Worm (Caenorhabditis elegans): ENCODE data around the gene prx-13.

prx-13 gene

DNA sequence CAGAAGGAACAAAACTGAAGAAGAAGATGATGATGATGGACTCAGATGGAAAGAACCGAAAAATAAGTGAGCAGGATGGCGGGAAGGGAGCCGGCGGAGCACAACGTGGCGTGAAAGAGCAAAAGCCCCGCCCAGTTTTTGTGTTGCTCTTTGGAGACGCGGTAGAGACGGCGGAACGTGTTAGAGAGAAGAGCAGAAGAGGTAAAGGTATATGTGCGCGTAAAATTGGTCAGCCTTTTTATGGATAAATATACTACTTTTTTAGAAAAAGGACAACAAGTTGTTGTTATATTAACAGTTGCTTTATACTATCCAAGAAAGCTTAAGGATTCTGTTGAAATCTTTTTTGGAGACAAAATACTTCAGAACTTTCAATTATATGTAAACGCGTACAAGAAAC lies 34.8 kb downstream of the prx-13 start, which contains the start of gene E04F6.10:
TSS of gene E04F6.10 (minus strand) at position 101 of the 400 bp plus-strand sequence.
- no peak for TF ChIP-seq aly-2 (tag; optimal IDR thresholded peaks at IDR 0.05)
- no peak for TF ChIP-seq fos-1 (tag; optimal IDR thresholded peaks at IDR 0.05)
- no peak for TF ChIP-seq eor-1 (tag; optimal IDR thresholded peaks at IDR 0.05)
- TF ChIP-seq fkh-2 (tag; optimal IDR thresholded peaks at IDR 0.05): no peak
- no peak for TF ChIP-seq hmg-11 (tag; optimal IDR thresholded peaks at IDR 0.05)
- no peak for TF ChIP-seq zag-1 (tag; optimal IDR thresholded peaks at IDR 0.05)
- TF ChIP-seq elt-1 (tag; optimal IDR thresholded peaks at IDR 0.05): no peak
- TF ChIP-seq nhr-43 (tag; optimal IDR thresholded peaks at IDR 0.05; ENCODE audit: poor library complexity, severe bottlenecking): no peak

DNA sequence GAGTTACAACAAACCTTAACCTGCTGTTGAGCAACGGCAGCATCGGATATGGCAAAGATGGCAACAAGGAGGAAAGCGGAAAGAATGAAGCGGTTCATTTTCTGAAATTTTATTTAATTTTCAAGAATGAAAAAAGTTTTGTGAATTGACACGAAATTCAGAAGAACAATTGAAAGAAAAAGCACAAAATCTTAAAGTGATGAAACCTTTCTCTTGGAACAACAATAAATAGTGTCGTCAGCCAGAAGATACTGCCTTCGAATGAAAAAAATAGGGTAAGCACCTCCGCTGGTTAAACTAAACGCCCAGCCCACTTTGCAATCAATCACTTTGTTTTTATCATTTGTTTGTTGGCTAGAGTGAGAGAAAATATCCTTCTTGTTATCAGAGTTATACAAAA lies 39.8 kb downstream of the prx-13 start, which contains the start of gene E04F6.9:
TSS of gene E04F6.9 (minus strand) at position 101 of the 400 bp plus-strand sequence.
- TF ChIP-seq lin-39 (tag; optimal IDR thresholded peaks at IDR 0.05) (peak; percentile 1), nhr-67 (tag; optimal IDR thresholded peaks at IDR 0.05) (no peak)

DNA sequence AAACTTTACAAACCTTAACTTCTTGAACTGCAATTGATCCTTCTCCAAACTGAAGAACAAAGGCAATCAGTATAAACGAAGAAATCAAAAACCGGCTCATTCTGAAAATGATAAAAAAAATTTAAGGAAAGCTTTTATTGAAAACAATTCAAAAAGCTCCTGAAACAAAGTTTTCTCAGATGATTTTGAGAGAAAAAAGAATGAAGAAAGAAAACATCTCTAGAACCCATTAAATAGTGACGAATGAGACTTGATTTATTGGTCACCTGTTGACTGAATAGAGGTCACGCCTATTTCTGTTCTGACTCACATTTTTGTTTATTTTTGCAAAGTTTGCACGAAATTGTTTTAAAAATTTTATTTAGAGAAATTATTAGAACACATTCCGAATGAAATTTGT lies 40.5 kb downstream of the prx-13 start, which contains the start of gene E04F6.8:
TSS of gene E04F6.8 (minus strand) at position 101 of the 400 bp plus-strand sequence.
- TF ChIP-seq hmg-11 (tag; optimal IDR thresholded peaks at IDR 0.05): no peak
- TF ChIP-seq nhr-67 (tag; optimal IDR thresholded peaks at IDR 0.05): no peak
- peak; percentile 82 for TF ChIP-seq egl-5 (tag; optimal IDR thresholded peaks at IDR 0.05)
- no peak for TF ChIP-seq mml-1 (tag; optimal IDR thresholded peaks at IDR 0.05)

DNA sequence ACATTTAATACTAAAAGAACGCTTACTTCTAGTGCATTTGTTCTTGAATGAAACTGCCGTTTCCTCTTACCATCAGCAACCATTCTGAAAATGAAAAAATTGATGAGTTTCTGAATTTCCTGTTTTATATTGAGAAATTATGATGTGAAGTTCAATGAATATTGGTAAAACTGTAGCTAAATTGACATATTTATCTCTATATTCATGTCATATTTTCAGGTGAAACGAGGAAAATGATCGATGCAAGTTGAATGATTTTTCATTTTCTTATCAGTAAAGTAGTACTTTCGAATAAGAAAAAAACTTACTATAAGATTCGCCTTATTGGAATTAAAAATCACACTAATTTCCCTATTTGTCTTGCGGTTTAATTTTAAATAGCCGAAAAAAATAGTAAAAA lies 41.6 kb downstream of the prx-13 start, which contains the start of gene E04F6.15:
TSS of gene E04F6.15 (minus strand) at position 101 of the 400 bp plus-strand sequence.
- TF ChIP-seq snpc-4 (tag; optimal IDR thresholded peaks at IDR 0.05): no peak
- no peak for TF ChIP-seq nhr-28 (tag; optimal IDR thresholded peaks at IDR 0.05)
- no peak for TF ChIP-seq ZK546.5 (tag; optimal IDR thresholded peaks at IDR 0.05)
- TF ChIP-seq zag-1 (tag; optimal IDR thresholded peaks at IDR 0.05): no peak
- TF ChIP-seq tbx-2 (tag; optimal IDR thresholded peaks at IDR 0.05): no peak
- TF ChIP-seq daf-12 (tag; optimal IDR thresholded peaks at IDR 0.05): no peak
- TF ChIP-seq nhr-67 (tag; optimal IDR thresholded peaks at IDR 0.05): no peak
- no peak for TF ChIP-seq egl-5 (tag; optimal IDR thresholded peaks at IDR 0.05)
- no peak for TF ChIP-seq fkh-10 (GFP tag; optimal IDR thresholded peaks at IDR 0.05)

DNA sequence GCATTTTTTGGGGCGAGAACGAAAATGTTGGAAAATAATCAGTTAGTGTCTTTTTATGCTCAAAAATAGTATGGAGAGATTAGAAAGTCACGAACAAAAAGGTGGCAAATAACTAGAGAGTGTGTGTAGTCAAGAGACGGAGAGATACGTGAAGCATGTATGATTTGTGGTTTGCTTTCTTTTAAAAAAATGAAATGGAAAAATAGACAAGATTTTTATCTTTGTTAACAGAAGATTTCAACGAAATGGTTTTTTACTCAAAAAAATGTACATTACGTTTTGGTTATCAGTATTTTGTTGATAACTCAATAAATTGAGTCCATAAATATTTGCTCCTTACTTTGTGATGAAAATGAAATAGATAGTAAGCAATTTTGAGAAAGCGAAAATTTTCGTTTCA lies 43.6 kb downstream of the prx-13 start, which contains the start of gene dhs-7:
TSS of gene dhs-7 (minus strand) at position 277 of the 400 bp plus-strand sequence.
- TF ChIP-seq elt-2 (tag; optimal IDR thresholded peaks at IDR 0.05): peak; percentile 67
- no peak for TF ChIP-seq snpc-4 (tag; optimal IDR thresholded peaks at IDR 0.05)

DNA sequence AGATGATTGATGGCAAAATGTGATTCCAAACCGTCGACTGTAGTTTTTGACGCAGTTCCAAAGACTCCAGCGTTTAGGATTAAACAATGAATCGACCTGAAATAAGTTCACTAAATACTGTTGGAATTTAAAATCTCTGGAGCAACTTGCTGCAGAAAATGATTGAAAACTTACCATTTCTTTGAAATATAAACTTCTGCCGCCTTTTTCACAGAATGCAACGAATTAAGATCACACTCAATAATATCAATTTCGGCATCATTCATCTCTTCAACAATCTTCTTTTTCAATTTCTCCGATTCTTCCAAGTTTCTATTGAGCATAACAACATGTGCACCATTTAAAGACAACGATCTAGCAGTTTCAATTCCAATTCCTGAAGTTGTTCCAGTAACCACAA lies 44.2 kb downstream of the prx-13 start:
- no peak for TF ChIP-seq ztf-11 (tag; optimal IDR thresholded peaks at IDR 0.05)
- TF ChIP-seq mml-1 (tag; optimal IDR thresholded peaks at IDR 0.05): no peak
- TF ChIP-seq hmg-11 (tag; optimal IDR thresholded peaks at IDR 0.05): no peak
- no peak for TF ChIP-seq lin-15B (tag; optimal IDR thresholded peaks at IDR 0.05)
- no peak for TF ChIP-seq nhr-23 (tag; optimal IDR thresholded peaks at IDR 0.05)
- no peak for TF ChIP-seq fkh-2 (tag; optimal IDR thresholded peaks at IDR 0.05)
- TF ChIP-seq daf-12 (tag; optimal IDR thresholded peaks at IDR 0.05): no peak
- TF ChIP-seq pqm-1 (tag; optimal IDR thresholded peaks at IDR 0.05): no peak
- no peak for TF ChIP-seq ztf-4 (tag; optimal IDR thresholded peaks at IDR 0.05)
- TF ChIP-seq pha-4 (tag; optimal IDR thresholded peaks at IDR 0.05): no peak

DNA sequence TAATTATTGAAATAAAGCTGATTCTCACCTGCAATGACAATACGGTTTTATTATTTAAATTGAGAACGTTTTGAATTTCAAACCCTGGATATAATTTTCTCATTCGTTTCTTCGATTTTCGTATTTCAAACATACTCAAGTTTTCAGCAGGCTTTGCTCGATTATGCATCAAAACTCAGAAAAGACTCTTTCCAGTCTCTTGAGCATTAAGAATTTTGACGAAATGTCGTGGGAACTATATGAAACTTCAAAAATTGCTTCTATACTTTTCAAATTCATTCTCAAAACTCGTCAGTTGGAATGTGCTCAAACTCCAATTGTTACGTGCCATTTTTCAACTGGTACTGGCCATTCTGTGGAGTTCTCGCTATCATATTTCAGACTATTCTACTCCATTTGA lies 46.4 kb downstream of the prx-13 start, which contains the start of gene srd-59:
TSS of gene srd-59 (plus strand) at position 301 of the 400 bp plus-strand sequence.
- TF ChIP-seq ztf-11 (tag; optimal IDR thresholded peaks at IDR 0.05) (no peak), nhr-28 (tag; optimal IDR thresholded peaks at IDR 0.05) (no peak), R02D3.7 (tag; optimal IDR thresholded peaks at IDR 0.05) (no peak), pha-4 (tag; optimal IDR thresholded peaks at IDR 0.05) (no peak), nhr-12 (tag; optimal IDR thresholded peaks at IDR 0.05) (no peak), fos-1 (tag; optimal IDR thresholded peaks at IDR 0.05) (no peak), egl-27 (tag; optimal IDR thresholded peaks at IDR 0.05) (no peak)

DNA sequence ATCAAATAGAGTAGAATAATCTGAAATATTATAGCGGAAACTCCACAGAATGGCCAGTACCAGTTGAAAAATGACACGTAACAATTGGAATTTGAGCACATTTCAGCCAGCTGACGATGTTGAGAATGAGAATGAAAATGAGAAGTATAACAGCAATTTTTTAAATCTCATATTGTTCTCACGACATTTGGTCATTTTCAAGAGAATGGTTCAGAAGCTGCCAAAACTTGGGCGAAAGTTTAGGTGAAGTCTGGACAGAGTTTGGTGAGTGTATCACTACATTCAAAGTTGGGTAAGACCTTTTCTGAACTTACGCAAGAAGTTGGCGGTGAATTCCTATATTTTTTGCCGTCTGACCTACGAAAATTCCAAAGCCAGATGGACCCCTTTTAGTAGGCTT lies 46.9 kb downstream of the prx-13 start, which contains the start of gene srd-58:
TSS of gene srd-58 (minus strand) at position 101 of the 400 bp plus-strand sequence.
- TF ChIP-seq ama-1 (optimal IDR thresholded peaks at IDR 0.05): no peak
- TF ChIP-seq ceh-28 (tag; optimal IDR thresholded peaks at IDR 0.05): no peak
- TF ChIP-seq nhr-23 (tag; optimal IDR thresholded peaks at IDR 0.05): no peak
- no peak for TF ChIP-seq elt-1 (tag; optimal IDR thresholded peaks at IDR 0.05)
- TF ChIP-seq elt-2 (tag; optimal IDR thresholded peaks at IDR 0.05): no peak
- no peak for TF ChIP-seq fos-1 (tag; optimal IDR thresholded peaks at IDR 0.05)
- no peak for TF ChIP-seq zag-1 (tag; optimal IDR thresholded peaks at IDR 0.05)

Data from whole organism, L3 larva.